Fruit fly (Drosophila melanogaster): ENCODE measurements around the gene CG33500.

DNA sequence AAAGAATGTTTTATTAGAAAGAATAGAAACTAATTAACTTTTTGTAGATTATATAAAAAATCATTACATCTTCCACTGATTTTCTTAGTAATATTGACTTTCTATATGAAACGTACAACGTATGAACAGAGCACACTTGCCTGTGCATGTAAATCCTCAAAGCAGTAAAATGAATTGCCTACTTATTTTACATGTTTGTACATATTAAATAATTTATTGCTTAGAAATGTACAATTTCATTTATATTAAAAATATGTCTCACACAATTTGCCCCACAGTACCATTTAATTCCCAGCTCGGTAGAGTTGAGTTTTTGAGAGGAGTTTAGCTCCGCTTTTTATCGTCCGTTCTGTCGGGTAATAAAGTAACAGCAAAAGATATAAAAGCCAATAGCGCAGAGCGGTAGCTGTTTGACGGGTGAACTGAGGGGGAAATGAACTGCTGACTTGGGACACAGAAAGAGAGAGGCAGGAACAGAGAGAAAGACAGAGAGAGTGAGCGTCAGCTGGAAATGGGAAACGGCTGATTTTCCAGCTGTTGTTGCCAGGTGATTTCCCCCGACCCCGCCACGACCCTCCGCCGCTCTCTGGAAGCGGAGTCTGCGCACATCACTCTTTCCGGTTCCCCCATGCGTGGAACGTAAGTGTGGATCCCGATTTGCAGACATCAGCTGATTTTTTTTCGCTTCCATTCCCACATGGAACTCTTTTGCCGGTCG, 15.2 kb upstream of the CG33500 start:
- TF ChIP-seq insv (optimal IDR thresholded peaks at IDR 0.05): no peak
- TF ChIP-seq Myc (optimal IDR thresholded peaks at IDR 0.05): no peak
- no peak for TF ChIP-seq psq (optimal IDR thresholded peaks at IDR 0.05)
- TF ChIP-seq h (optimal IDR thresholded peaks at IDR 0.05): no peak
